Fruit fly (Drosophila melanogaster) whole organism, embryonic: Measurements from ENCODE around the gene Dhc36C.

Experiments
- B-H1 ChIP-seq: fragments of 200-800 bp; sonication (Bioruptor generic); IDR thresholded peaks from 3 replicates; pipeline ENCODE4 v1.3.6; 2022; ENCODE audit warnings: missing biosample characterization, missing genetic modification characterization
- CG14860 ChIP-seq: fragments of 200-800 bp; sonication (Bioruptor generic); IDR thresholded peaks from 3 replicates; pipeline ENCODE4 v1.3.6; 2022; ENCODE audit warnings: missing biosample characterization, missing genetic modification characterization; ENCODE audit not compliant: partially characterized antibody
- chif ChIP-seq, 2 experiments: fragments of 200-800 bp; sonication (Bioruptor generic); optimal IDR thresholded peaks; 3 replicates each; lab custom pipeline; 2016; ENCODE audit warnings: missing biosample characterization in 2 of 2, missing genetic modification characterization in 2 of 2
- dan ChIP-seq: fragments of 200-800 bp; sonication (Bioruptor generic); IDR thresholded peaks from 2 replicates; pipeline ENCODE4 v1.3.6; 2022; ENCODE audit warnings: missing biosample characterization, missing genetic modification characterization
- org-1 ChIP-seq: fragments of 200-800 bp; sonication (Bioruptor generic); optimal IDR thresholded peaks from 2 replicates; lab custom pipeline; 2017; ENCODE audit warnings: missing biosample characterization, missing genetic modification characterization
- tx ChIP-seq: fragments of 200-800 bp; sonication (Bioruptor generic); optimal IDR thresholded peaks from 2 replicates; lab custom pipeline; 2016; ENCODE audit warnings: missing biosample characterization, missing genetic modification characterization

DNA sequence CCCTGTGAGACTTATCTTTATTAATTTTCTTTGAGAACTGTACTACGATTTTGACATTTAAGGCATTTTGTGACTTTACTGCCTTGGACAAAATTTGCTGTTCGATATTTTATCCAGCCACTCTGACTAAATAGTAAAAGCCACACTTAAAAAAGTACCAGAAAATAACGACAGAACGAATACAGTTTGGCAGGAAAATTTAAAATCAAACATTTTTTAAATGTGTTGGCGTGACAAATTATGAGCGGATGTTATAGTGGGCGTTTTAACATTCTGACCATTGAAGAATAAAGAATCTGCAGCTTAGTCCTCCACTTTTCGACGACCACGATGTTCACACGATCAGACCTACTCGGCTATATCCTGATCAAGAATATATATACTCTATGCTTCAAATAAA, 54.5 kb downstream of the Dhc36C start, which contains the start of gene CG7094:
- TF ChIP-seq org-1 (no peak), dan (GFP tag; lab: Robert Waterston, UW) (no peak), chif (GFP tag; optimal IDR thresholded peaks at IDR 0.05; lab: Kevin White, UChicago) (no peak), B-H1 (GFP tag; lab: Robert Waterston, UW) (no peak), CG14860 (GFP tag; lab: Robert Waterston, UW) (no peak), tx (GFP tag; lab: Kevin White, UChicago) (no peak)
